Worm (Caenorhabditis elegans) whole organism, L3 larva: Measurements from ENCODE around the gene fbxa-118.

Experiments used
- nhr-237 ChIP-seq: fragments of 150-350 bp; optimal IDR thresholded peaks from 2 replicates; lab custom pipeline; 2014; ENCODE audit warnings: missing biosample characterization, missing genetic modification characterization
- unc-62 ChIP-seq: fragments of 150-350 bp; sonication (generic microtip); optimal IDR thresholded peaks from 4 replicates; lab custom pipeline; 2014; ENCODE audit warnings: missing biosample characterization, missing genetic modification reagents, missing genetic modification characterization

DNA sequence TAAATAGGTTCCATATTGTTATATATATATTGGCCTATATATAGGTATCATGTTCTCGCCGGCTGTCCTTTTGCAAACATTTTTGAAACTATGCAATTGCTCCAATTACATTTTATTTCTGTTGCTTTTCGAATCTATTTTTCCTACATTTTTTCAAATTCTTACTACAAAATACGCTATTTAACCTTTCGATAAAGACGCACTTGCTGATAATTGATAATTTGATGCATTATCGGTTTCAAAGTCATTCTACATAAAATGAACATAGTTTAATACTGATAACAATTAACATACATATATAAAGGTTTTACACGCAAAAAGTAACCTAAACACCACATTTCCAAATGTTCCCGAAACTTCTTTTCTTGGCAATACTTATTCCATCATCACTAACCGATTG is 11.2 kb upstream of the fbxa-118 start, which contains the start of gene clec-258:
- TF ChIP-seq nhr-237 (tag; lab: Kevin White, UChicago) (no peak), unc-62 (GFP tag; lab: Kevin White, UChicago) (no peak)
